Worm (Caenorhabditis elegans) whole organism, early embryonic: ENCODE data around the gene str-111.

Experiments
- F13C5.2 ChIP-seq: sonication (generic microtip); optimal IDR thresholded peaks from 2 replicates; lab custom pipeline; 2017; ENCODE audit warnings: mild to moderate bottlenecking, missing genetic modification characterization, inconsistent platforms, missing compliant biosample characterization
- ama-1 ChIP-seq: fragments of 150-350 bp; optimal IDR thresholded peaks from 2 replicates; lab custom pipeline; 2014
- hnd-1 ChIP-seq: sonication (generic microtip); optimal IDR thresholded peaks from 2 replicates; lab custom pipeline; 2016; ENCODE audit warnings: missing genetic modification characterization, missing compliant biosample characterization
- pes-1 ChIP-seq: fragments of 200-800 bp; sonication (Bioruptor generic); IDR thresholded peaks from 2 replicates; pipeline ENCODE4 v1.3.6; 2022; ENCODE audit warnings: missing genetic modification reagents, missing genetic modification characterization, missing compliant biosample characterization
- sea-1 ChIP-seq: fragments of 200-800 bp; sonication (Bioruptor generic); conservative IDR thresholded peaks from 2 replicates; pipeline ENCODE4 v1.3.6; 2022; ENCODE audit warnings: missing genetic modification characterization, missing compliant biosample characterization
- tbx-11 ChIP-seq: fragments of 200-800 bp; sonication (Bioruptor generic); IDR thresholded peaks from 2 replicates; pipeline ENCODE4 v1.3.6; 2022; ENCODE audit warnings: missing genetic modification characterization, missing compliant biosample characterization

DNA sequence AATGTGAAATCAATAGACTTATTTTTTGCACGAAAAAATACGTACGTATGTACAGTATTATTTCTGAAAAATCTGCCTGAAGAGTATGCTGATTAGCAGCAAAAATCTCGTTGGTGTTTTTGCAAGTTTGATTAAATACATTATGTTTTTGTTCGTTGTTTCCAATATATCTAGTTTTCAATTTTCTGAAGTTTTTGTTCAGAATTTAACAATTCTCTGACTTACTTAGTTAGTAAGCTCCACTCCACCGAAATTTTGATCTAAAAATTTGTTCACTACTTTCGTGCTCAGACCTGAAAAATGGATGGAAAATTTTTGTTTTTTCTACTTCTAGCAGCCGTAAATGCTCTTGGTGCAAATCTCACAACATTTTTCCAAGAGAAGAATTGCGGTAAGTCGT lies 36.0 kb upstream of the str-111 start, which contains the start of gene irld-26:
- no peak for TF ChIP-seq sea-1 (GFP tag; lab: Robert Waterston, UW)
- no peak for TF ChIP-seq ama-1 (lab: Kevin White, UChicago)
- TF ChIP-seq pes-1 (GFP tag; lab: Robert Waterston, UW) = no peak
- no peak for TF ChIP-seq hnd-1 (tag; lab: Kevin White, UChicago)
- no peak for TF ChIP-seq tbx-11
- no peak for TF ChIP-seq F13C5.2
